Worm (Caenorhabditis elegans) whole organism, L4 larva: Measurements from ENCODE around the gene ZK721.4.

Experiments used
- ceh-28 ChIP-seq: fragments of 150-350 bp; optimal IDR thresholded peaks from 2 replicates; lab custom pipeline; 2014; ENCODE audit warnings: missing biosample characterization, missing genetic modification reagents, missing genetic modification characterization
- ceh-82 ChIP-seq: sonication (generic microtip); optimal IDR thresholded peaks from 2 replicates; lab custom pipeline; 2017; ENCODE audit warnings: missing biosample characterization, missing genetic modification characterization
- dmd-8 ChIP-seq: fragments of 200-800 bp; sonication (Bioruptor generic); IDR thresholded peaks from 2 replicates; pipeline ENCODE4 v1.3.6; 2022; ENCODE audit warnings: missing genetic modification characterization, missing compliant biosample characterization
- dpl-1 ChIP-seq: fragments of 150-350 bp; optimal IDR thresholded peaks from 2 replicates; lab custom pipeline; 2014; ENCODE audit warnings: missing biosample characterization, missing genetic modification reagents, missing genetic modification characterization
- lsy-2 ChIP-seq, 2 experiments: fragments of 150-350 bp in 1 of 2; sonication (generic microtip) in 1 of 2; optimal IDR thresholded peaks; 2 replicates each; lab custom pipeline; 2014 to 2017; ENCODE audit warnings: missing biosample characterization in 2 of 2, missing genetic modification characterization in 2 of 2
- mdl-1 ChIP-seq, 2 experiments: fragments of 150-350 bp in 1 of 2; sonication (generic microtip) in 1 of 2; optimal IDR thresholded peaks; 2 replicates each; lab custom pipeline; 2014 to 2017; ENCODE audit warnings: missing biosample characterization in 2 of 2, missing genetic modification characterization in 2 of 2
- mep-1 ChIP-seq: fragments of 150-350 bp; sonication (generic microtip); optimal IDR thresholded peaks from 3 replicates; lab custom pipeline; 2014; ENCODE audit warnings: missing biosample characterization, missing genetic modification characterization
- nhr-11 ChIP-seq: fragments of 150-350 bp; optimal IDR thresholded peaks from 2 replicates; lab custom pipeline; 2014; ENCODE audit warnings: missing biosample characterization, missing genetic modification characterization
- nhr-76 ChIP-seq: fragments of 150-350 bp; optimal IDR thresholded peaks from 2 replicates; lab custom pipeline; 2014; ENCODE audit warnings: missing biosample characterization, missing genetic modification characterization
- sdz-12 ChIP-seq: fragments of 200-800 bp; sonication (Bioruptor generic); optimal IDR thresholded peaks from 2 replicates; lab custom pipeline; 2018; ENCODE audit warnings: mild to moderate bottlenecking, missing genetic modification characterization, missing compliant biosample characterization
- skn-1 ChIP-seq: fragments of 150-350 bp; optimal IDR thresholded peaks from 2 replicates; lab custom pipeline; 2014; ENCODE audit warnings: missing biosample characterization, missing genetic modification characterization
- unc-62 ChIP-seq, 3 experiments: fragments of 150-350 bp in 1 of 3; sonication (generic microtip); optimal IDR thresholded peaks in 2 of 3; peaks in 1 of 3; 1 replicate in 1 of 3; 2 replicates in 2 of 3; lab custom pipeline; 2014 to 2017; ENCODE audit warnings: missing biosample characterization in 3 of 3, missing genetic modification characterization in 3 of 3, missing genetic modification reagents in 3 of 3, missing genotype in 1 of 3

- TF ChIP-seq dmd-8 (no peak), ceh-82 (no peak), unc-62 (GFP tag; optimal IDR thresholded peaks at IDR 0.05 in 1 of 2; lab: Kevin White, UChicago) (no peak), unc-62 (tag; optimal IDR thresholded peaks at IDR 0.05; lab: Kevin White, UChicago) (no peak), skn-1 (tag; lab: Kevin White, UChicago) (no peak), mep-1 (tag; lab: Kevin White, UChicago) (no peak), nhr-76 (tag; lab: Kevin White, UChicago) (no peak), mdl-1 (tag; optimal IDR thresholded peaks at IDR 0.05; lab: Kevin White, UChicago) (no peak), nhr-11 (tag; lab: Kevin White, UChicago) (no peak), lsy-2 (tag; optimal IDR thresholded peaks at IDR 0.05; lab: Kevin White, UChicago) (no peak), dpl-1 (GFP tag; lab: Kevin White, UChicago) (no peak), sdz-12 (no peak), ceh-28 (tag; lab: Kevin White, UChicago) (no peak)
Observed at ce11 chrX:8828365-8828764, 49.7 kb downstream of the ZK721.4 start, which contains the start of gene rcs-1.
